Fruit fly (Drosophila melanogaster) whole organism, embryonic: ENCODE results near the gene HHEX.

Experiments
- CG10147 ChIP-seq: fragments of 200-800 bp; sonication (Bioruptor generic); optimal IDR thresholded peaks from 2 replicates; lab custom pipeline; 2019; ENCODE audit warnings: missing biosample characterization, mild to moderate bottlenecking, missing genetic modification characterization, moderate library complexity
- CG12219 ChIP-seq: fragments of 200-800 bp; sonication (Bioruptor generic); optimal IDR thresholded peaks from 3 replicates; lab custom pipeline; 2018; ENCODE audit warnings: missing biosample characterization, mild to moderate bottlenecking, missing genetic modification characterization
- CG18476 ChIP-seq: fragments of 200-800 bp; sonication (Bioruptor generic); optimal IDR thresholded peaks from 2 replicates; lab custom pipeline; 2016; ENCODE audit warnings: missing biosample characterization, mild to moderate bottlenecking, missing genetic modification characterization
- CG18764 ChIP-seq: fragments of 200-800 bp; sonication (Bioruptor generic); optimal IDR thresholded peaks from 3 replicates; lab custom pipeline; 2016; ENCODE audit warnings: missing biosample characterization, missing genetic modification characterization
- CG6683 ChIP-seq: fragments of 200-800 bp; sonication (Bioruptor generic); optimal IDR thresholded peaks from 2 replicates; lab custom pipeline; 2017; ENCODE audit warnings: missing biosample characterization, mild to moderate bottlenecking, missing genetic modification characterization, missing genetic modification reagents
- Hr51 ChIP-seq, 2 experiments: fragments of 200-800 bp; sonication (Bioruptor generic); optimal IDR thresholded peaks; 2 replicates in 1 of 2; 3 replicates in 1 of 2; lab custom pipeline; 2016 to 2018; ENCODE audit warnings: missing biosample characterization in 2 of 2, missing genetic modification characterization in 2 of 2, mild to moderate bottlenecking in 1 of 2, moderate library complexity in 1 of 2
- chm ChIP-seq: fragments of 200-800 bp; sonication (Bioruptor generic); IDR thresholded peaks from 2 replicates; pipeline ENCODE4 v1.3.6; 2022; ENCODE audit warnings: missing biosample characterization, missing genetic modification characterization
- kah ChIP-seq: fragments of 200-800 bp; sonication (Bioruptor generic); optimal IDR thresholded peaks from 2 replicates; lab custom pipeline; 2018; ENCODE audit warnings: missing biosample characterization, mild to moderate bottlenecking, missing genetic modification characterization
- repo ChIP-seq: fragments of 200-800 bp; sonication (Bioruptor generic); optimal IDR thresholded peaks from 2 replicates; lab custom pipeline; 2016; ENCODE audit warnings: missing biosample characterization, missing genetic modification characterization
- scrt ChIP-seq: fragments of 200-800 bp; sonication (Bioruptor generic); optimal IDR thresholded peaks from 2 replicates; lab custom pipeline; 2018; ENCODE audit warnings: missing biosample characterization, mild to moderate bottlenecking, missing genetic modification characterization, moderate library complexity
- tgo ChIP-seq: fragments of 200-800 bp; sonication (Bioruptor generic); IDR thresholded peaks from 3 replicates; pipeline ENCODE4 v1.3.6; 2022; ENCODE audit warnings: missing biosample characterization, missing genetic modification characterization
- zen2 ChIP-seq: fragments of 200-800 bp; sonication (Bioruptor generic); IDR thresholded peaks from 3 replicates; pipeline ENCODE4 v1.3.6; 2022; ENCODE audit warnings: missing biosample characterization, missing genetic modification characterization; ENCODE audit not compliant: partially characterized antibody

Gene HHEX

dm6 chr3R:21043549-21044118, 37.1 kb downstream of the HHEX start, which contains the start of gene CG12278:
CG12278 (plus strand) TSS chr3R:21044068.
- no peak for TF ChIP-seq CG12219 (GFP tag; lab: Kevin White, UChicago)
- peak; percentile 99 for TF ChIP-seq scrt (GFP tag; lab: Kevin White, UChicago)
- no peak for TF ChIP-seq repo (GFP tag; lab: Kevin White, UChicago)
- TF ChIP-seq kah (GFP tag; lab: Kevin White, UChicago) = peak; percentile 37

DNA sequence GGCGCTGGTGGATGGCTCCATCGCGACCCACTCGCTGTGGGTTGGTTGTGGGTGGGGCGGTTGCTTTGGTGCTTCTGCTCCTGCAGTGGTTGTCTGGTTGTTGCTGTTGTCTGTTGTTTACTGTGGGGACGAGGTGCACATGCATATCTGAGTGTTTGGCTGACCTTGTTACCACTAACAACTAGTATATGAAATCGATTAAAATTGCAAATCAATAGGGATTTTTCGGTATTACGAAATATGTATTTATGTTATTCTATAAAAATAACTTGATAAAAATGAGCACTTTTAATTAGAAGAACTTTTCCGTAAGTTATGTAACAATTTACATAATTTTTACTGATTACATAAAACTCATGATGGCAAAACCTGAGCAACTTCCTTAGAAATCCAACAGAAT, 38.3 kb downstream of the HHEX start, which contains the start of gene Dhc93AB:
TSS of gene Dhc93AB (minus strand) at position 101 of the 400 bp plus-strand sequence.
- TF ChIP-seq CG18764 (GFP tag; lab: Kevin White, UChicago) = no peak
- TF ChIP-seq zen2 (GFP tag; lab: Robert Waterston, UW) = no peak
- TF ChIP-seq CG18476 = no peak
- no peak for TF ChIP-seq Hr51 (GFP tag; optimal IDR thresholded peaks at IDR 0.05; lab: Kevin White, UChicago)
- TF ChIP-seq CG6683 (GFP tag; lab: Kevin White, UChicago) = no peak
- TF ChIP-seq chm (GFP tag; lab: Robert Waterston, UW) = no peak
- no peak for TF ChIP-seq CG10147
- no peak for TF ChIP-seq tgo (GFP tag; lab: Robert Waterston, UW)
- TF ChIP-seq, all 482 proteins: peak for 0
